Fruit fly (Drosophila melanogaster) whole organism, prepupa: ENCODE results near the gene CrebA.

Experiments
- Blimp-1 ChIP-seq: fragments of 200-800 bp; sonication (Bioruptor generic); optimal IDR thresholded peaks from 3 replicates; lab custom pipeline; 2017; ENCODE audit warnings: missing biosample characterization, missing genetic modification characterization, mild to moderate bottlenecking, moderate library complexity, missing genetic modification reagents
- CG10631 ChIP-seq: fragments of 200-800 bp; sonication (Bioruptor generic); optimal IDR thresholded peaks from 2 replicates; lab custom pipeline; 2016; ENCODE audit warnings: missing biosample characterization, missing genetic modification characterization
- CG10669 ChIP-seq: fragments of 200-800 bp; sonication (Bioruptor generic); optimal IDR thresholded peaks from 3 replicates; lab custom pipeline; 2018; ENCODE audit warnings: missing biosample characterization, mild to moderate bottlenecking, missing genetic modification characterization, moderate library complexity
- CG1621 ChIP-seq: fragments of 200-800 bp; sonication (Bioruptor generic); optimal IDR thresholded peaks from 3 replicates; lab custom pipeline; 2018; ENCODE audit warnings: missing biosample characterization, mild to moderate bottlenecking, missing genetic modification characterization
- CG16779 ChIP-seq: fragments of 200-800 bp; sonication (Bioruptor generic); optimal IDR thresholded peaks from 3 replicates; lab custom pipeline; 2017; ENCODE audit warnings: missing biosample characterization, mild to moderate bottlenecking, missing genetic modification characterization
- CG31627 ChIP-seq: fragments of 200-800 bp; sonication (Bioruptor generic); optimal IDR thresholded peaks from 3 replicates; lab custom pipeline; 2016; ENCODE audit warnings: missing biosample characterization, missing genetic modification characterization
- CG3919 ChIP-seq: fragments of 200-800 bp; sonication (Bioruptor generic); optimal IDR thresholded peaks from 3 replicates; lab custom pipeline; 2016; ENCODE audit warnings: missing biosample characterization, missing genetic modification characterization
- CG4318 ChIP-seq: fragments of 200-800 bp; sonication (Bioruptor generic); optimal IDR thresholded peaks from 3 replicates; lab custom pipeline; 2017; ENCODE audit warnings: missing biosample characterization, mild to moderate bottlenecking, missing genetic modification characterization
- CG6163 ChIP-seq: fragments of 200-800 bp; sonication (Bioruptor generic); IDR thresholded peaks from 3 replicates; pipeline ENCODE4 v1.3.6; 2022; ENCODE audit warnings: missing biosample characterization, missing genetic modification characterization
- CG6276 ChIP-seq: fragments of 200-800 bp; sonication (Bioruptor generic); optimal IDR thresholded peaks from 2 replicates; lab custom pipeline; 2017; ENCODE audit warnings: missing biosample characterization, mild to moderate bottlenecking, missing genetic modification characterization
- CG6792 ChIP-seq: fragments of 200-800 bp; sonication (Bioruptor generic); optimal IDR thresholded peaks from 3 replicates; lab custom pipeline; 2016; ENCODE audit warnings: missing biosample characterization, missing genetic modification characterization
- CG6808 ChIP-seq: fragments of 200-800 bp; sonication (Bioruptor generic); optimal IDR thresholded peaks from 3 replicates; lab custom pipeline; 2017; ENCODE audit warnings: missing biosample characterization, missing genetic modification characterization, mild to moderate bottlenecking, moderate library complexity, missing genetic modification reagents
- CG6854 ChIP-seq: fragments of 200-800 bp; sonication (Bioruptor generic); optimal IDR thresholded peaks from 2 replicates; lab custom pipeline; 2017; ENCODE audit warnings: missing biosample characterization, mild to moderate bottlenecking, missing genetic modification characterization
- CG8119 ChIP-seq: fragments of 200-800 bp; sonication (Bioruptor generic); IDR thresholded peaks from 3 replicates; pipeline ENCODE4 v1.3.6; 2022; ENCODE audit warnings: missing biosample characterization, missing genetic modification characterization
- CG8319 ChIP-seq: fragments of 200-800 bp; sonication (Bioruptor generic); optimal IDR thresholded peaks from 3 replicates; lab custom pipeline; 2016; ENCODE audit warnings: missing biosample characterization, missing genetic modification characterization
- CG8632 ChIP-seq: fragments of 200-800 bp; sonication (Bioruptor generic); optimal IDR thresholded peaks from 3 replicates; lab custom pipeline; 2016; ENCODE audit warnings: missing biosample characterization, missing genetic modification characterization
- CG9139 ChIP-seq: fragments of 200-800 bp; sonication (Bioruptor generic); optimal IDR thresholded peaks from 3 replicates; lab custom pipeline; 2017; ENCODE audit warnings: missing biosample characterization, mild to moderate bottlenecking, missing genetic modification characterization
- Eip75B ChIP-seq: fragments of 200-800 bp; sonication (Bioruptor generic); optimal IDR thresholded peaks from 3 replicates; lab custom pipeline; 2016; ENCODE audit warnings: missing biosample characterization, missing genetic modification characterization
- Eip78C ChIP-seq: fragments of 200-800 bp; sonication (Bioruptor generic); peaks from one replicate; lab custom pipeline; 2016; ENCODE audit warnings: missing biosample characterization, missing genetic modification characterization
- Eip93F ChIP-seq: fragments of 200-800 bp; sonication (Bioruptor generic); optimal IDR thresholded peaks from 2 replicates; lab custom pipeline; 2016; ENCODE audit warnings: missing biosample characterization, mild to moderate bottlenecking, missing genetic modification characterization
- Ets21C ChIP-seq: fragments of 200-800 bp; sonication (Bioruptor generic); optimal IDR thresholded peaks from 3 replicates; lab custom pipeline; 2016; ENCODE audit warnings: missing biosample characterization, missing genetic modification characterization
- Ets96B ChIP-seq: fragments of 200-800 bp; optimal IDR thresholded peaks from 2 replicates; lab custom pipeline; 2019; ENCODE audit warnings: missing biosample characterization, mild to moderate bottlenecking, missing genetic modification characterization, moderate library complexity
- Gug ChIP-seq: fragments of 200-800 bp; sonication (Bioruptor generic); IDR thresholded peaks from 2 replicates; pipeline ENCODE4 v1.3.6; 2022; ENCODE audit warnings: missing biosample characterization, missing genetic modification characterization
- Hr38 ChIP-seq: sonication (Bioruptor generic); optimal IDR thresholded peaks from 2 replicates; lab custom pipeline; 2016; ENCODE audit warnings: missing biosample characterization, missing genetic modification characterization
- Hr39 ChIP-seq: fragments of 200-800 bp; sonication (Bioruptor generic); optimal IDR thresholded peaks from 2 replicates; lab custom pipeline; 2016; ENCODE audit warnings: missing biosample characterization, missing genetic modification characterization
- Lpt ChIP-seq: fragments of 200-800 bp; sonication (Bioruptor generic); optimal IDR thresholded peaks from 3 replicates; lab custom pipeline; 2016; ENCODE audit warnings: missing biosample characterization, missing genetic modification characterization
- Met ChIP-seq: fragments of 200-800 bp; sonication (Bioruptor generic); optimal IDR thresholded peaks from 3 replicates; lab custom pipeline; 2016; ENCODE audit warnings: missing biosample characterization, missing genetic modification characterization
- Smox ChIP-seq: fragments of 200-800 bp; sonication (Bioruptor generic); optimal IDR thresholded peaks from 3 replicates; lab custom pipeline; 2016; ENCODE audit warnings: missing biosample characterization, missing genetic modification characterization
- Sox102F ChIP-seq: fragments of 200-800 bp; sonication (Bioruptor generic); optimal IDR thresholded peaks from 2 replicates; lab custom pipeline; 2016; ENCODE audit warnings: missing biosample characterization, mild to moderate bottlenecking, missing genetic modification characterization
- Sox14 ChIP-seq: fragments of 200-800 bp; sonication (Bioruptor generic); optimal IDR thresholded peaks from 3 replicates; lab custom pipeline; 2016; ENCODE audit warnings: missing biosample characterization, missing genetic modification characterization
- Sox15 ChIP-seq: fragments of 200-800 bp; sonication (Bioruptor generic); optimal IDR thresholded peaks from 3 replicates; lab custom pipeline; 2016; ENCODE audit warnings: missing biosample characterization, missing genetic modification characterization
- achi ChIP-seq: fragments of 200-800 bp; sonication (Bioruptor generic); optimal IDR thresholded peaks from 3 replicates; lab custom pipeline; 2016; ENCODE audit warnings: missing biosample characterization, missing genetic modification characterization
- acj6 ChIP-seq: fragments of 200-800 bp; sonication (Bioruptor generic); optimal IDR thresholded peaks from 3 replicates; lab custom pipeline; 2016; ENCODE audit warnings: missing biosample characterization, missing genetic modification characterization
- cyc ChIP-seq: fragments of 200-800 bp; sonication (Bioruptor generic); optimal IDR thresholded peaks from 3 replicates; lab custom pipeline; 2016; ENCODE audit warnings: missing biosample characterization, missing genetic modification characterization
- dac ChIP-seq: fragments of 200-800 bp; sonication (Bioruptor generic); optimal IDR thresholded peaks from 2 replicates; lab custom pipeline; 2017; ENCODE audit warnings: missing biosample characterization, mild to moderate bottlenecking, missing genetic modification characterization
- dsx ChIP-seq: fragments of 200-800 bp; optimal IDR thresholded peaks from 3 replicates; lab custom pipeline; 2019; ENCODE audit warnings: missing biosample characterization, mild to moderate bottlenecking, missing genetic modification characterization, moderate library complexity; ENCODE audit not compliant: poor library complexity, severe bottlenecking
- fd59A ChIP-seq: fragments of 200-800 bp; sonication (Bioruptor generic); optimal IDR thresholded peaks from 2 replicates; lab custom pipeline; 2017; ENCODE audit warnings: missing biosample characterization, mild to moderate bottlenecking, missing genetic modification characterization, missing genetic modification reagents
- fd85E ChIP-seq: fragments of 200-800 bp; sonication (Bioruptor generic); optimal IDR thresholded peaks from 3 replicates; lab custom pipeline; 2016; ENCODE audit warnings: missing biosample characterization, missing genetic modification characterization
- fkh ChIP-seq: fragments of 200-800 bp; sonication (Bioruptor generic); optimal IDR thresholded peaks from 3 replicates; lab custom pipeline; 2017; ENCODE audit warnings: missing biosample characterization, mild to moderate bottlenecking, missing genetic modification characterization, moderate library complexity
- lz ChIP-seq: fragments of 200-800 bp; sonication (Bioruptor generic); optimal IDR thresholded peaks from 3 replicates; lab custom pipeline; 2016; ENCODE audit warnings: missing biosample characterization, missing genetic modification characterization
- salr ChIP-seq, 2 experiments: fragments of 200-800 bp; sonication (Bioruptor generic); optimal IDR thresholded peaks; 3 replicates each; lab custom pipeline; 2016 to 2018; ENCODE audit warnings: missing biosample characterization in 2 of 2, missing genetic modification characterization in 2 of 2, mild to moderate bottlenecking in 1 of 2
- spab ChIP-seq: fragments of 200-800 bp; sonication (Bioruptor generic); optimal IDR thresholded peaks from 2 replicates; lab custom pipeline; 2017; ENCODE audit warnings: missing biosample characterization, mild to moderate bottlenecking, missing genetic modification characterization, missing genetic modification reagents
- vri ChIP-seq: fragments of 200-800 bp; sonication (Bioruptor generic); optimal IDR thresholded peaks from 3 replicates; lab custom pipeline; 2016; ENCODE audit warnings: missing biosample characterization, mild to moderate bottlenecking, missing genetic modification characterization

Gene CrebA

dm6 chr3L:15530638-15531225 is 4.5 kb upstream of the CrebA start (continued):
- TF ChIP-seq spab: no peak
- no peak for TF ChIP-seq CG8119 (GFP tag; lab: Robert Waterston, UW)
- no peak for TF ChIP-seq Sox15
- no peak for TF ChIP-seq CG10669 (GFP tag; lab: Kevin White, UChicago)

- TF ChIP-seq CG10669 (GFP tag; lab: Kevin White, UChicago): no peak
- TF ChIP-seq Blimp-1: no peak
- no peak for TF ChIP-seq cyc
- no peak for TF ChIP-seq Lpt
- TF ChIP-seq Met (GFP tag; lab: Kevin White, UChicago): no peak
- TF ChIP-seq CG6854 (GFP tag; lab: Kevin White, UChicago): no peak
- no peak for TF ChIP-seq dsx (GFP tag; lab: Kevin White, UChicago)
- TF ChIP-seq Eip93F (GFP tag; lab: Kevin White, UChicago): no peak
- no peak for TF ChIP-seq fkh
Measured at dm6 chr3L:15531423-15532325, 3.5 kb upstream of the CrebA start, which contains the start of gene CG43248. TSS of gene CG43248 (minus strand) at chr3L:15531473.

- TF ChIP-seq CG3919 (peak; percentile 66), acj6 (GFP tag; lab: Kevin White, UChicago) (peak; percentile 1), Hr38 (GFP tag; lab: Kevin White, UChicago) (no peak), CG4318 (peak; percentile 45), CG8119 (GFP tag; lab: Robert Waterston, UW) (peak; percentile 48; the same call in 2 of the 3 replicates), Eip93F (GFP tag; lab: Kevin White, UChicago) (peak; percentile 34), spab (peak; percentile 52), CG31627 (peak; percentile 41), achi (GFP tag; lab: Kevin White, UChicago) (peak; percentile 11), CG6163 (GFP tag; lab: Robert Waterston, UW) (peak; percentile 68), Hr39 (GFP tag; lab: Kevin White, UChicago) (peak; percentile 61), Lpt (peak; percentile 31), Smox (GFP tag; lab: Kevin White, UChicago) (peak; percentile 42), CG6854 (GFP tag; lab: Kevin White, UChicago) (peak; percentile 56), Ets96B (tag; lab: Kevin White, UChicago) (peak; percentile 10), CG8319 (GFP tag; lab: Kevin White, UChicago) (peak; percentile 3), fd85E (no peak), Blimp-1 (peak; percentile 2), CG8632 (no peak), dac (GFP tag; lab: Kevin White, UChicago) (no peak), CG1621 (tag; lab: Kevin White, UChicago) (peak; percentile 53), dsx (GFP tag; lab: Kevin White, UChicago) (peak; percentile 30), Gug (GFP tag; lab: Robert Waterston, UW) (peak; percentile 58), Sox14 (peak; percentile 21), Eip78C (peak; percentile 81), CG6808 (GFP tag; lab: Kevin White, UChicago) (no peak), CG16779 (tag; lab: Kevin White, UChicago) (no peak), CG6792 (no peak), CG10631 (GFP tag; lab: Kevin White, UChicago) (peak; percentile 49), Ets21C (GFP tag; lab: Kevin White, UChicago) (peak; percentile 27), Sox102F (GFP tag; lab: Kevin White, UChicago) (no peak), CG9139 (no peak), lz (GFP tag; lab: Kevin White, UChicago) (peak; percentile 25), vri (GFP tag; lab: Kevin White, UChicago) (peak; percentile 55), CG6276 (GFP tag; lab: Kevin White, UChicago) (peak; percentile 77), fd59A (GFP tag; lab: Kevin White, UChicago) (no peak), salr (GFP tag; optimal IDR thresholded peaks at IDR 0.05; lab: Kevin White, UChicago) (peak in 1 of 2 experiments; percentile 57), Sox15 (no peak), Eip75B (GFP tag; lab: Kevin White, UChicago) (peak; percentile 38)
Measured at dm6 chr3L:15532368-15533030, 2.7 kb upstream of the CrebA start.
